Worm (Caenorhabditis elegans): Measurements from ENCODE around the gene abu-10.
A peak's percentile ranks its signal among the peaks of the same experiment; 100 is the strongest.

- TF ChIP-seq lin-13 (GFP tag; optimal IDR thresholded peaks at IDR 0.05) (no peak), snpc-4 (tag; optimal IDR thresholded peaks at IDR 0.05) (no peak), dsc-1 (tag; optimal IDR thresholded peaks at IDR 0.05) (no peak), rnt-1 (tag; optimal IDR thresholded peaks at IDR 0.05) (peak; percentile 15), egl-27 (tag; optimal IDR thresholded peaks at IDR 0.05) (no peak), nhr-11 (tag; optimal IDR thresholded peaks at IDR 0.05) (no peak), ama-1 (optimal IDR thresholded peaks at IDR 0.05) (no peak), zag-1 (tag; optimal IDR thresholded peaks at IDR 0.05) (no peak), unc-62 (GFP tag; optimal IDR thresholded peaks at IDR 0.05) (no peak), nhr-28 (tag; optimal IDR thresholded peaks at IDR 0.05) (no peak)
Measured at ce11 chrX:3837752-3838159, 39.8 kb downstream of the abu-10 start.
